Fruit fly (Drosophila melanogaster): Measurements from ENCODE around the gene CG14270.

- TF ChIP-seq psq (optimal IDR thresholded peaks at IDR 0.05) (no peak), ttk (optimal IDR thresholded peaks at IDR 0.05) (no peak), Sin3A (optimal IDR thresholded peaks at IDR 0.05) (no peak), h (optimal IDR thresholded peaks at IDR 0.05) (no peak), insv (optimal IDR thresholded peaks at IDR 0.05) (no peak)
Measured at dm6 chrX:3454715-3455114, 30.5 kb downstream of the CG14270 start.
